Worm (Caenorhabditis elegans): ENCODE results near the gene hlh-15.

Gene hlh-15

DNA sequence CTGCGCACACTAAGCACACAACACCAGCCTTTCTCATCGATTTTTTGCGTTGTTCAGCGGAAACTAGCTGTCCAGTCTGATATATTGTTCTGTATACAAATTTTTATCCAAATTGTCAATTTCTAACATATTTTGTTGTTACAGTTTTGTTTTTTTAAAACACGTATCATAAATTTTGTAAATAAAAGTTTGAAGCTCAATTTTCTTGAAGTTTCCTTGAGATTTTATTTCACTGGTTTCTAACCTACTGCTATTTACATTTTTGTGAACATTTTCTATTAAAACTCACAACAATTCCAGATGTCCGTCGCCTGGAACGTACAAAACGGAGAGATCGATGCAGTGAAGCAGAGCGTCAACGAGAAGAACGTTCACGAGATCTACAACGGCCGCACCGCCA is 6.0 kb downstream of the hlh-15 start, which contains the start of gene mtpn-1:
Gene mtpn-1, plus strand, starts transcription at position 301 of the 400 bp plus-strand sequence.
- peak; percentile 27 for TF ChIP-seq aha-1 (tag)
- TF ChIP-seq php-3 (GFP tag; IDR thresholded peaks at IDR 0.05), result no peak

DNA sequence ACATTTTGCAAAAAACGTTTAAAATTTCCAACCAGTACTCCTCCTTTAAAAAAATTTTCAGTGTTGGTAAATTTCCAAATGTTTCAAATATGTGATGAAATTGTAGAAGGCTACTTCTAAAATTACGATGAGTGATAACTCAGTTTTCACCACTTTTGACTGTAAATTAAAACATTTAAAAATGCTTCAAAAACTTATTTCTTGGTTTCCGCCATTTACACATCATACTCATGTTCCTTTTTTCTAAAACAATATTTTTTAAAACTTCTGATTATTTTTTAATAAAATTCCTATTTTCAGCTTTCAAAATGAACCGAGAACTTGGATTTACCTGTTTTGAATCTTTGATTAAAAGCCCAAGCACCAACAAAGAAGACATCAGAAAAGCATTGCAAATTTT is 9.5 kb downstream of the hlh-15 start, which contains the start of gene C43H6.4:
Gene C43H6.4, plus strand, starts transcription at position 301 of the 400 bp plus-strand sequence.
- TF ChIP-seq lin-38 (GFP tag; IDR thresholded peaks at IDR 0.05), result no peak
- TF ChIP-seq Y105C5A.15 (GFP tag; IDR thresholded peaks at IDR 0.05), result no peak
- TF ChIP-seq jun-1 (tag; optimal IDR thresholded peaks at IDR 0.05), result no peak
- TF ChIP-seq dmd-8 (GFP tag; IDR thresholded peaks at IDR 0.05), result no peak

DNA sequence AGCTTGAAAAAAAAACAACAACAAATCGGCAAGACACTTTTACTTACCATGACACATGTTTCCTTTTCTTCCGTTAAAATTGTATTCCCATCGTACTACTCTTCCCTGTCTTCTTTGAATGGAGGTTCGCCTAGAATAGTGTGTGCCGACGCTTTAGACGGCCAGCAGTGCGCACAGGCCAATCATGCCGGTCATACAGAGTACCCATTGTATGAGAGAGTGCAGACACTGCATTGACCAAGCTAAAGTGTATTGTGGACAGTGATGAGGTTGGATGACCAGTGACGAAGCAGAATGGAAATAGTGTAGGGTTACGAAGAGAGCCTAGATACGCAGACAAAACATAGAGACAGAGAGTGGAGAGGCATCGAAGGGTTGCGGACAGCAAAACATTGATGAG is 11.3 kb downstream of the hlh-15 start, which contains the start of gene dhhc-9:
Gene dhhc-9, minus strand, starts transcription at position 154 of the 400 bp plus-strand sequence.
- no peak for TF ChIP-seq nhr-6 (tag; optimal IDR thresholded peaks at IDR 0.05)
- TF ChIP-seq gei-8 (GFP tag; optimal IDR thresholded peaks at IDR 0.05), result no peak
- TF ChIP-seq ceh-44 (GFP tag; IDR thresholded peaks at IDR 0.05), result no peak
- no peak for TF ChIP-seq daf-19 (GFP tag; conservative IDR thresholded peaks at IDR 0.05)
- TF ChIP-seq D1046.2 (GFP tag; IDR thresholded peaks at IDR 0.05), result no peak
- TF ChIP-seq nhr-41 (GFP tag; IDR thresholded peaks at IDR 0.05), result peak; percentile 58; the same call in 1 of the 2 replicates
- TF ChIP-seq sdz-12 (GFP tag; optimal IDR thresholded peaks at IDR 0.05), result no peak
- TF ChIP-seq mxl-2 (GFP tag; conservative IDR thresholded peaks at IDR 0.05), result no peak
- TF ChIP-seq nhr-76 (tag; optimal IDR thresholded peaks at IDR 0.05), result no peak
- TF ChIP-seq lim-7 (GFP tag; IDR thresholded peaks at IDR 0.05), result no peak
- TF ChIP-seq ztf-11 (tag; optimal IDR thresholded peaks at IDR 0.05), result no peak
- peak in 1 of 2 experiments; percentile 89 for TF ChIP-seq unc-62 (GFP tag; optimal IDR thresholded peaks at IDR 0.05 in 1 of 2)
- no peak for TF ChIP-seq unc-62 (tag; optimal IDR thresholded peaks at IDR 0.05)
- no peak for TF ChIP-seq pha-4 (GFP tag; IDR thresholded peaks at IDR 0.05)
- no peak for TF ChIP-seq pha-4 (tag; optimal IDR thresholded peaks at IDR 0.05)
- no peak for TF ChIP-seq spr-3 (GFP tag; optimal IDR thresholded peaks at IDR 0.05)
- TF ChIP-seq aly-2 (tag; optimal IDR thresholded peaks at IDR 0.05), result no peak
- TF ChIP-seq ceh-82 (tag; optimal IDR thresholded peaks at IDR 0.05), result no peak
- no peak for TF ChIP-seq nhr-42 (GFP tag; IDR thresholded peaks at IDR 0.05)
- peak; percentile 19 for TF ChIP-seq nhr-48 (tag; optimal IDR thresholded peaks at IDR 0.05)
- no peak for TF ChIP-seq lir-3 (tag; optimal IDR thresholded peaks at IDR 0.05)
- no peak for TF ChIP-seq ZK546.5 (tag; optimal IDR thresholded peaks at IDR 0.05)
- TF ChIP-seq ceh-62 (tag; optimal IDR thresholded peaks at IDR 0.05), result no peak
- no peak for TF ChIP-seq zfp-2 (tag; optimal IDR thresholded peaks at IDR 0.05)
- no peak for TF ChIP-seq nhr-77 (tag; optimal IDR thresholded peaks at IDR 0.05)
- no peak for TF ChIP-seq ceh-28 (tag; optimal IDR thresholded peaks at IDR 0.05)
- TF ChIP-seq nhr-102 (tag; optimal IDR thresholded peaks at IDR 0.05), result no peak
- no peak for TF ChIP-seq lsy-2 (tag; optimal IDR thresholded peaks at IDR 0.05)
- no peak for TF ChIP-seq ceh-20 (GFP tag; IDR thresholded peaks at IDR 0.05)
- no peak for TF ChIP-seq zag-1 (tag; optimal IDR thresholded peaks at IDR 0.05)
- TF ChIP-seq unc-39 (tag; optimal IDR thresholded peaks at IDR 0.05), result no peak
- no peak for TF ChIP-seq set-16 (GFP tag; IDR thresholded peaks at IDR 0.05)
- peak; percentile 17 for TF ChIP-seq spr-1 (tag; optimal IDR thresholded peaks at IDR 0.05)
- no peak for TF ChIP-seq jun-1 (tag; optimal IDR thresholded peaks at IDR 0.05)
- TF ChIP-seq zip-2 (tag; optimal IDR thresholded peaks at IDR 0.05), result peak; percentile 4
- no peak for TF ChIP-seq T26A8.4 (GFP tag; IDR thresholded peaks at IDR 0.05)
- no peak for TF ChIP-seq fkh-10 (GFP tag; optimal IDR thresholded peaks at IDR 0.05)
- TF ChIP-seq lin-13 (GFP tag; optimal IDR thresholded peaks at IDR 0.05), result no peak
- peak; percentile 16 for TF ChIP-seq ztf-7 (tag; optimal IDR thresholded peaks at IDR 0.05)
- TF ChIP-seq nhr-111 (GFP tag; optimal IDR thresholded peaks at IDR 0.05), result no peak
- no peak for TF ChIP-seq F26F4.8 (GFP tag; conservative IDR thresholded peaks at IDR 0.05)
- no peak for TF ChIP-seq fos-1 (tag; optimal IDR thresholded peaks at IDR 0.05)
- TF ChIP-seq F10B5.3 (tag; optimal IDR thresholded peaks at IDR 0.05), result peak; percentile 47
- TF ChIP-seq saeg-2 (GFP tag; IDR thresholded peaks at IDR 0.05), result no peak
- TF ChIP-seq mdt-29 (GFP tag; IDR thresholded peaks at IDR 0.05), result no peak
- no peak for TF ChIP-seq lin-29 (GFP tag; IDR thresholded peaks at IDR 0.05)

Measured in whole organism, L4 larva.